Worm (Caenorhabditis elegans) whole organism, early embryonic: ENCODE results near the gene C01B9.4.
A peak's percentile ranks its signal among the peaks of the same experiment; 100 is the strongest.

Experiments used
- B0310.2 ChIP-seq: sonication (generic microtip); optimal IDR thresholded peaks from 2 replicates; lab custom pipeline; 2016; ENCODE audit warnings: mild to moderate bottlenecking, missing genetic modification characterization, missing compliant biosample characterization
- F13C5.2 ChIP-seq: sonication (generic microtip); optimal IDR thresholded peaks from 2 replicates; lab custom pipeline; 2017; ENCODE audit warnings: mild to moderate bottlenecking, missing genetic modification characterization, inconsistent platforms, missing compliant biosample characterization
- aly-1 ChIP-seq: sonication (generic microtip); optimal IDR thresholded peaks from 2 replicates; lab custom pipeline; 2016; ENCODE audit warnings: missing genetic modification characterization, missing compliant biosample characterization
- ama-1 ChIP-seq: fragments of 150-350 bp; optimal IDR thresholded peaks from 2 replicates; lab custom pipeline; 2014
- ceh-13 ChIP-seq: fragments of 200-800 bp; sonication (Bioruptor generic); optimal IDR thresholded peaks from 2 replicates; lab custom pipeline; 2018; ENCODE audit warnings: mild to moderate bottlenecking, missing genetic modification characterization, missing compliant biosample characterization
- ceh-36 ChIP-seq: sonication (generic microtip); optimal IDR thresholded peaks from 2 replicates; lab custom pipeline; 2016; ENCODE audit warnings: missing genetic modification characterization, inconsistent platforms, missing compliant biosample characterization
- ets-7 ChIP-seq: sonication (generic microtip); optimal IDR thresholded peaks from 2 replicates; lab custom pipeline; 2016; ENCODE audit warnings: missing genotype, missing genetic modification characterization, missing compliant biosample characterization
- flt-1 ChIP-seq: fragments of 200-800 bp; sonication (Bioruptor generic); IDR thresholded peaks from 2 replicates; pipeline ENCODE4 v1.3.6; 2022; ENCODE audit warnings: missing genetic modification characterization, missing compliant biosample characterization
- hmbx-1 ChIP-seq: sonication (generic microtip); optimal IDR thresholded peaks from 2 replicates; lab custom pipeline; 2016; ENCODE audit warnings: mild to moderate bottlenecking, missing genetic modification characterization, missing compliant biosample characterization
- hmg-4 ChIP-seq: fragments of 200-800 bp; sonication (Bioruptor generic); optimal IDR thresholded peaks from 2 replicates; lab custom pipeline; 2018; ENCODE audit warnings: mild to moderate bottlenecking, missing genetic modification characterization, missing compliant biosample characterization
- hnd-1 ChIP-seq: sonication (generic microtip); optimal IDR thresholded peaks from 2 replicates; lab custom pipeline; 2016; ENCODE audit warnings: missing genetic modification characterization, missing compliant biosample characterization
- pes-1 ChIP-seq: fragments of 200-800 bp; sonication (Bioruptor generic); IDR thresholded peaks from 2 replicates; pipeline ENCODE4 v1.3.6; 2022; ENCODE audit warnings: missing genetic modification reagents, missing genetic modification characterization, missing compliant biosample characterization
- scrt-1 ChIP-seq: fragments of 200-800 bp; sonication (Bioruptor generic); IDR thresholded peaks from 2 replicates; pipeline ENCODE4 v1.3.6; 2022; ENCODE audit warnings: missing genetic modification characterization, missing compliant biosample characterization
- sea-1 ChIP-seq: fragments of 200-800 bp; sonication (Bioruptor generic); conservative IDR thresholded peaks from 2 replicates; pipeline ENCODE4 v1.3.6; 2022; ENCODE audit warnings: missing genetic modification characterization, missing compliant biosample characterization
- tbx-11 ChIP-seq: fragments of 200-800 bp; sonication (Bioruptor generic); IDR thresholded peaks from 2 replicates; pipeline ENCODE4 v1.3.6; 2022; ENCODE audit warnings: missing genetic modification characterization, missing compliant biosample characterization
- tbx-37 ChIP-seq: fragments of 200-800 bp; sonication (Bioruptor generic); conservative IDR thresholded peaks from 2 replicates; pipeline ENCODE4 v1.3.6; 2022; ENCODE audit warnings: missing genetic modification reagents, missing genetic modification characterization, missing compliant biosample characterization
- tra-4 ChIP-seq: sonication (generic microtip); optimal IDR thresholded peaks from 2 replicates; lab custom pipeline; 2017; ENCODE audit warnings: missing genetic modification characterization, missing compliant biosample characterization

Gene C01B9.4

DNA sequence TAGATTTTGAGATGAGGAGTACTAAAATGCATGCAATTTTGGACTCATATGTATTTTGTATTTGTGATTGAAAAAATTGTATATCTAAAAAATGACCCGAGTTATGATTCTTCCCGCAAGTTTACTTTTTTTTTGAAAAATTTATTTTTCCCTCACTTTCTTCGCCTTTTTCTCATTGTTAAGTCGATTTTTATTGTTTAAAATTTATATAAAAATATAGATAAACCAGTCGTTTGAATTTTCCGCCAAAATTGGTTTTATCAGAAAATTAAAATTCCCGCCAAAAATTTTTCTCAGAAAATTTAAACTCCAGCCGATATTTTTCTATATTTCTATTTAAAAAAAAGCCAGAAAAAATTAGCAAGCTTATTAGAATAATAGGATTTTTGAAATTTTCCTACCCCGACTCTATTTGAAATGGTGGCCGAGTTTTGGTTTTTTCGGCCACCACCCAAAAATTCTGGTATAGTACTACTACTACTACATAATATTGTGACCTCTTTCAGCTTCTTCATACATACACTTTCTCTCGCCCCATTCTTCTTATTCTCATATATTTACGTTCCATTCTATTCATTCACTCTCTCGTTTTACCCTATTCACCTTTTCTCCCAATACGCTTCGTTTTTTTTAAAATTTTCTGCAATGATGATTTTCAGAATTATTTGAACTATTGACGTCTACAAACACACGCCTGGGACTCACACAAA lies 7.9 kb upstream of the C01B9.4 start, which contains the start of gene ZK131.11:
TSS of gene ZK131.11 (plus strand) at position 660 of the 710 bp plus-strand sequence.
- TF ChIP-seq ets-7 (tag; lab: Kevin White, UChicago) (no peak), scrt-1 (GFP tag; lab: Robert Waterston, UW) (no peak), tra-4 (tag; lab: Kevin White, UChicago) (no peak), B0310.2 (tag; lab: Kevin White, UChicago) (no peak), ama-1 (lab: Kevin White, UChicago) (no peak), ceh-36 (tag; lab: Kevin White, UChicago) (no peak), sea-1 (GFP tag; lab: Robert Waterston, UW) (no peak), tbx-11 (GFP tag; lab: Robert Waterston, UW) (no peak), F13C5.2 (tag; lab: Kevin White, UChicago) (no peak), hmg-4 (GFP tag; lab: Kevin White, UChicago) (no peak)

- TF ChIP-seq sea-1 (GFP tag; lab: Robert Waterston, UW) (no peak), ceh-13 (GFP tag; lab: Kevin White, UChicago) (no peak), scrt-1 (GFP tag; lab: Robert Waterston, UW) (no peak), tra-4 (tag; lab: Kevin White, UChicago) (no peak), hmg-4 (GFP tag; lab: Kevin White, UChicago) (no peak), hnd-1 (tag; lab: Kevin White, UChicago) (no peak), tbx-37 (GFP tag; lab: Robert Waterston, UW) (no peak), tbx-11 (GFP tag; lab: Robert Waterston, UW) (no peak), aly-1 (tag; lab: Kevin White, UChicago) (no peak), pes-1 (no peak), ama-1 (lab: Kevin White, UChicago) (no peak), hmbx-1 (no peak)
These were observed 5.9 kb upstream of the C01B9.4 start for ce11 chrII:13789714-13790113.

DNA sequence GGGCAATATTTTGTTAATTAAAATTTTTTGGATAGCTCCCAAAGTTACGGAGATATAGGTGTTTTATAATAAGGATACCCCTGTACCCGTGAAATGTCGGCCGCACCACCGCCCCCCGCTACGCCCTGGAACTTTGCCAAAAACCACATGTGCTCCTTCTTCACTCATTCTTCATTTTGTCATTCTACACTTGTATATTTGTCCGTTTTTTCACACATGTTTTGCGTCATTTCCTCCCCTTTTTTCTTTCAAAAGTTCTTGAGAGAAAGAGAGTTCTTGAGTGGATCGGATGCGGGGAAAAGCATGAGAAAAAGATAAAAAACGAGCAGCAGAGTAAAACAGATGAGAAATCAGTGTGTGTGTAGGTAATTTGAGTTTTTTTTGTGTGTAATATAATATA lies 5.0 kb upstream of the C01B9.4 start:
- TF ChIP-seq hnd-1 (tag; lab: Kevin White, UChicago) (no peak), flt-1 (GFP tag; lab: Robert Waterston, UW) (no peak), tbx-11 (GFP tag; lab: Robert Waterston, UW) (no peak), tra-4 (tag; lab: Kevin White, UChicago) (no peak), tbx-37 (GFP tag; lab: Robert Waterston, UW) (no peak), aly-1 (tag; lab: Kevin White, UChicago) (no peak), ets-7 (tag; lab: Kevin White, UChicago) (no peak), F13C5.2 (tag; lab: Kevin White, UChicago) (no peak), scrt-1 (GFP tag; lab: Robert Waterston, UW) (no peak), B0310.2 (tag; lab: Kevin White, UChicago) (no peak), ama-1 (lab: Kevin White, UChicago) (no peak), hmg-4 (GFP tag; lab: Kevin White, UChicago) (no peak), ceh-13 (GFP tag; lab: Kevin White, UChicago) (no peak), hmbx-1 (no peak), pes-1 (no peak), ceh-36 (tag; lab: Kevin White, UChicago) (no peak), sea-1 (GFP tag; lab: Robert Waterston, UW) (no peak)

ce11 chrII:13786899-13787298 lies 3.1 kb upstream of the C01B9.4 start:
- TF ChIP-seq ets-7 (tag; lab: Kevin White, UChicago) (no peak), ceh-13 (GFP tag; lab: Kevin White, UChicago) (no peak), pes-1 (no peak), tbx-11 (GFP tag; lab: Robert Waterston, UW) (no peak), flt-1 (GFP tag; lab: Robert Waterston, UW) (no peak), aly-1 (tag; lab: Kevin White, UChicago) (no peak), hnd-1 (tag; lab: Kevin White, UChicago) (no peak)

ce11 chrII:13785582-13785981 lies 1.8 kb upstream of the C01B9.4 start:
- peak; percentile 0 for TF ChIP-seq hmg-4 (GFP tag; lab: Kevin White, UChicago)
- TF ChIP-seq aly-1 (tag; lab: Kevin White, UChicago): no peak

DNA sequence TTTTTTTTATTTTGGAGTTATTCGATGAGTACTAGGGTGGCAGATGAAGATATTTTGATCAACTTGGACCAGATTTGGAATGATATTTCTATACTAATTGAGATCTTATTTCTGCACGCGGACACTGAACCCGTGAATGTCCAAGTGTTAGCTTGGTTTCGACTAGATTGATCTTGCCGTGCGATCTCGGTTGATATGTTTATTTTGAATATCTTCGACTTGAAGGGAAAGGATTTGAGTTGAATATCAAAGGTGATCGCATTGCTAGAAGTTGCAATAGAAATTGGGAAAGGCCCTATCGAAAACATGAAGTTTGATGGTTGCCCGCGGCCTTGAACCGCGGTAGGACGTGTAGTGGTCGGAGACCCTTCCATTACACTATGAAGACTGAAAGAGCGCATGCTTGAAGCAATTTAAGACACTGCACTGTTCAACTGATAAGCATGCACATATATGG lies 3.0 kb downstream of the C01B9.4 start:
- TF ChIP-seq hnd-1 (tag; lab: Kevin White, UChicago) (no peak), B0310.2 (tag; lab: Kevin White, UChicago) (no peak), hmbx-1 (no peak), ets-7 (tag; lab: Kevin White, UChicago) (no peak)

- TF ChIP-seq flt-1 (GFP tag; lab: Robert Waterston, UW): no peak
- TF ChIP-seq sea-1 (GFP tag; lab: Robert Waterston, UW): no peak
- TF ChIP-seq hmg-4 (GFP tag; lab: Kevin White, UChicago): no peak
- no peak for TF ChIP-seq ets-7 (tag; lab: Kevin White, UChicago)
- no peak for TF ChIP-seq ama-1 (lab: Kevin White, UChicago)
- TF ChIP-seq tra-4 (tag; lab: Kevin White, UChicago): no peak
- TF ChIP-seq hnd-1 (tag; lab: Kevin White, UChicago): no peak
- no peak for TF ChIP-seq ceh-36 (tag; lab: Kevin White, UChicago)
- no peak for TF ChIP-seq tbx-37 (GFP tag; lab: Robert Waterston, UW)
- no peak for TF ChIP-seq F13C5.2 (tag; lab: Kevin White, UChicago)
- no peak for TF ChIP-seq scrt-1 (GFP tag; lab: Robert Waterston, UW)
- no peak for TF ChIP-seq pes-1
- TF ChIP-seq ceh-13 (GFP tag; lab: Kevin White, UChicago): no peak
- TF ChIP-seq tbx-11 (GFP tag; lab: Robert Waterston, UW): no peak
- no peak for TF ChIP-seq B0310.2 (tag; lab: Kevin White, UChicago)
- no peak for TF ChIP-seq hmbx-1
- TF ChIP-seq aly-1 (tag; lab: Kevin White, UChicago): no peak
These were observed 12.4 kb downstream of the C01B9.4 start, which contains the start of gene C01B9.1 for ce11 chrII:13771335-13771734. Gene C01B9.1 (plus strand): TSS chrII:13771575.
